Fruit fly (Drosophila melanogaster): ENCODE results near the gene Ddc.

Ddc gene

dm6 chr2L:19131905-19132402 is 11.8 kb upstream of the Ddc start, which contains the start of the genes AsnRS and DCTN6-p27:
Gene AsnRS (minus strand): TSS chr2L:19131954.
Gene DCTN6-p27 (plus strand): TSS chr2L:19132323.
- TF ChIP-seq tai (GFP tag; optimal IDR thresholded peaks at IDR 0.05) (no peak), foxo (GFP tag; optimal IDR thresholded peaks at IDR 0.05) (peak in 1 of 2 experiments; percentile 87), dsf (GFP tag; optimal IDR thresholded peaks at IDR 0.05; ENCODE audit: borderline replicate concordance) (no peak), h (GFP tag; optimal IDR thresholded peaks at IDR 0.05) (peak; percentile 81), Hnf4 (GFP tag; optimal IDR thresholded peaks at IDR 0.05) (no peak), ey (GFP tag; optimal IDR thresholded peaks at IDR 0.05) (peak; percentile 71), Abd-B (GFP tag; optimal IDR thresholded peaks at IDR 0.05) (no peak), Rel (GFP tag; optimal IDR thresholded peaks at IDR 0.05) (no peak), Rel (tag; optimal IDR thresholded peaks at IDR 0.05) (no peak), psq (GFP tag; optimal IDR thresholded peaks at IDR 0.05) (peak; percentile 68), HLH106 (tag; optimal IDR thresholded peaks at IDR 0.05) (peak; percentile 69), dl (GFP tag; optimal IDR thresholded peaks at IDR 0.05; ENCODE audit: insufficient read depth in 1 of 2, partially characterized antibody in 2 of 2) (no peak), rgr (GFP tag; optimal IDR thresholded peaks at IDR 0.05) (peak; percentile 75), Jra (GFP tag; optimal IDR thresholded peaks at IDR 0.05) (no peak), fru (GFP tag; optimal IDR thresholded peaks at IDR 0.05) (peak; percentile 75), br (GFP tag; optimal IDR thresholded peaks at IDR 0.05) (no peak), Hr78 (GFP tag; optimal IDR thresholded peaks at IDR 0.05) (no peak), CG9705 (GFP tag; optimal IDR thresholded peaks at IDR 0.05) (peak; percentile 63), jim (GFP tag; optimal IDR thresholded peaks at IDR 0.05) (no peak), brk (GFP tag; optimal IDR thresholded peaks at IDR 0.05) (no peak), woc (GFP tag; optimal IDR thresholded peaks at IDR 0.05) (peak; percentile 78), dmrt93B (GFP tag; optimal IDR thresholded peaks at IDR 0.05) (peak; percentile 57), Myc (optimal IDR thresholded peaks at IDR 0.05) (peak; percentile 36), Vsx2 (GFP tag; optimal IDR thresholded peaks at IDR 0.05; ENCODE audit: partially characterized antibody) (no peak), sv (GFP tag; optimal IDR thresholded peaks at IDR 0.05) (peak; percentile 78), CG32264 (GFP tag; optimal IDR thresholded peaks at IDR 0.05) (peak; percentile 29), Dfd (GFP tag; optimal IDR thresholded peaks at IDR 0.05) (no peak), GATAd (GFP tag; optimal IDR thresholded peaks at IDR 0.05) (peak; percentile 17), CrebA (GFP tag; optimal IDR thresholded peaks at IDR 0.05; ENCODE audit: borderline replicate concordance) (no peak), Hr83 (GFP tag; optimal IDR thresholded peaks at IDR 0.05; ENCODE audit: poor library complexity, severe bottlenecking) (peak; percentile 85), Mio (GFP tag; optimal IDR thresholded peaks at IDR 0.05) (peak; percentile 23), OdsH (GFP tag; optimal IDR thresholded peaks at IDR 0.05) (peak; percentile 64), usp (GFP tag; optimal IDR thresholded peaks at IDR 0.05) (no peak), N (GFP tag; optimal IDR thresholded peaks at IDR 0.05) (no peak), pan (optimal IDR thresholded peaks at IDR 0.05) (no peak), Sp1 (GFP tag; optimal IDR thresholded peaks at IDR 0.05) (peak; percentile 63), Dif (GFP tag; optimal IDR thresholded peaks at IDR 0.05; ENCODE audit: partially characterized antibody) (no peak), lola (GFP tag; optimal IDR thresholded peaks at IDR 0.05) (no peak), sage (GFP tag; optimal IDR thresholded peaks at IDR 0.05) (no peak)

dm6 chr2L:19126888-19127287 is 6.8 kb upstream of the Ddc start:
- TF ChIP-seq CG9705 (GFP tag; optimal IDR thresholded peaks at IDR 0.05) (peak; percentile 54), woc (GFP tag; optimal IDR thresholded peaks at IDR 0.05) (no peak), lola (GFP tag; optimal IDR thresholded peaks at IDR 0.05) (no peak), Dif (GFP tag; optimal IDR thresholded peaks at IDR 0.05; ENCODE audit: partially characterized antibody) (no peak), CG32264 (GFP tag; optimal IDR thresholded peaks at IDR 0.05) (no peak), psq (GFP tag; optimal IDR thresholded peaks at IDR 0.05) (peak; percentile 59), dsf (GFP tag; optimal IDR thresholded peaks at IDR 0.05; ENCODE audit: borderline replicate concordance) (no peak), Mio (GFP tag; optimal IDR thresholded peaks at IDR 0.05) (no peak), usp (GFP tag; optimal IDR thresholded peaks at IDR 0.05) (no peak), fru (GFP tag; optimal IDR thresholded peaks at IDR 0.05) (no peak), h (GFP tag; optimal IDR thresholded peaks at IDR 0.05) (no peak), rgr (GFP tag; optimal IDR thresholded peaks at IDR 0.05) (no peak), Abd-B (GFP tag; optimal IDR thresholded peaks at IDR 0.05) (no peak), CrebA (GFP tag; optimal IDR thresholded peaks at IDR 0.05; ENCODE audit: borderline replicate concordance) (no peak), Vsx2 (GFP tag; optimal IDR thresholded peaks at IDR 0.05; ENCODE audit: partially characterized antibody) (no peak), brk (GFP tag; optimal IDR thresholded peaks at IDR 0.05) (no peak), sv (GFP tag; optimal IDR thresholded peaks at IDR 0.05) (no peak), Dfd (GFP tag; optimal IDR thresholded peaks at IDR 0.05) (no peak), OdsH (GFP tag; optimal IDR thresholded peaks at IDR 0.05) (peak; percentile 5), Hnf4 (GFP tag; optimal IDR thresholded peaks at IDR 0.05) (no peak), N (GFP tag; optimal IDR thresholded peaks at IDR 0.05) (no peak), br (GFP tag; optimal IDR thresholded peaks at IDR 0.05) (no peak), pan (optimal IDR thresholded peaks at IDR 0.05) (no peak), Myc (optimal IDR thresholded peaks at IDR 0.05) (peak; percentile 98), Rel (GFP tag; optimal IDR thresholded peaks at IDR 0.05) (no peak), Rel (tag; optimal IDR thresholded peaks at IDR 0.05) (peak; percentile 63), ey (GFP tag; optimal IDR thresholded peaks at IDR 0.05) (no peak), jim (GFP tag; optimal IDR thresholded peaks at IDR 0.05) (no peak), HLH106 (tag; optimal IDR thresholded peaks at IDR 0.05) (peak; percentile 70), Sp1 (GFP tag; optimal IDR thresholded peaks at IDR 0.05) (peak; percentile 75)

All from whole organism, wandering third instar larva.